Worm (Caenorhabditis elegans) whole organism, L2 larva: Measurements from ENCODE around the gene sre-56.

Source experiments
- F13H6.1 ChIP-seq: sonication (generic microtip); optimal IDR thresholded peaks from 2 replicates; lab custom pipeline; 2016; ENCODE audit warnings: missing genetic modification characterization, missing compliant biosample characterization
- R02D3.7 ChIP-seq: fragments of 150-350 bp; optimal IDR thresholded peaks from 2 replicates; lab custom pipeline; 2014; ENCODE audit warnings: missing biosample characterization, missing genetic modification characterization
- ama-1 ChIP-seq: fragments of 150-350 bp; optimal IDR thresholded peaks from 2 replicates; lab custom pipeline; 2018; ENCODE audit warnings: inconsistent platforms
- egl-27 ChIP-seq: sonication (generic microtip); optimal IDR thresholded peaks from 3 replicates; lab custom pipeline; 2017; ENCODE audit warnings: missing biosample characterization, missing genetic modification reagents, missing genetic modification characterization
- elt-1 ChIP-seq: fragments of 150-350 bp; optimal IDR thresholded peaks from 2 replicates; lab custom pipeline; 2014; ENCODE audit warnings: missing biosample characterization, missing genetic modification characterization
- lsy-2 ChIP-seq, 2 experiments: fragments of 150-350 bp in 1 of 2; sonication (generic microtip) in 1 of 2; optimal IDR thresholded peaks; 2 replicates each; lab custom pipeline; 2014 to 2017; ENCODE audit warnings: missing biosample characterization in 2 of 2, missing genetic modification characterization in 2 of 2
- nhr-12 ChIP-seq: fragments of 150-350 bp; optimal IDR thresholded peaks from 2 replicates; lab custom pipeline; 2014; ENCODE audit warnings: missing biosample characterization, missing genetic modification characterization
- nhr-237 ChIP-seq: fragments of 150-350 bp; optimal IDR thresholded peaks from 2 replicates; lab custom pipeline; 2014; ENCODE audit warnings: missing biosample characterization, missing genetic modification characterization
- nhr-25 ChIP-seq: fragments of 150-350 bp; sonication (generic microtip); optimal IDR thresholded peaks from 3 replicates; lab custom pipeline; 2014; ENCODE audit warnings: missing biosample characterization, missing genetic modification characterization
- nhr-6 ChIP-seq: fragments of 150-350 bp; optimal IDR thresholded peaks from 2 replicates; lab custom pipeline; 2014; ENCODE audit warnings: missing biosample characterization, missing genetic modification characterization
- sem-4 ChIP-seq: fragments of 150-350 bp; optimal IDR thresholded peaks from 2 replicates; lab custom pipeline; 2014; ENCODE audit warnings: missing biosample characterization, missing genetic modification reagents, missing genetic modification characterization
- unc-39 ChIP-seq: fragments of 150-350 bp; optimal IDR thresholded peaks from 2 replicates; lab custom pipeline; 2014; ENCODE audit warnings: missing biosample characterization, missing genetic modification characterization
- zag-1 ChIP-seq: fragments of 150-350 bp; optimal IDR thresholded peaks from 2 replicates; lab custom pipeline; 2014; ENCODE audit warnings: missing biosample characterization, missing genetic modification characterization
- ztf-11 ChIP-seq: sonication (generic microtip); optimal IDR thresholded peaks from 2 replicates; lab custom pipeline; 2017; ENCODE audit warnings: missing biosample characterization, missing genetic modification characterization

ce11 chrII:12346289-12346989, 22.2 kb downstream of the sre-56 start:
- TF ChIP-seq unc-39 (tag; lab: Kevin White, UChicago) (no peak), lsy-2 (tag; optimal IDR thresholded peaks at IDR 0.05; lab: Kevin White, UChicago) (no peak), ama-1 (lab: Kevin White, UChicago) (no peak), nhr-6 (tag; lab: Kevin White, UChicago) (no peak), elt-1 (tag; lab: Kevin White, UChicago) (no peak), zag-1 (tag; lab: Kevin White, UChicago) (no peak), F13H6.1 (tag; lab: Kevin White, UChicago) (no peak), ztf-11 (tag; lab: Kevin White, UChicago) (no peak), nhr-12 (tag; lab: Kevin White, UChicago) (no peak), egl-27 (tag; lab: Kevin White, UChicago) (no peak), R02D3.7 (tag; lab: Kevin White, UChicago) (no peak), nhr-25 (tag; lab: Kevin White, UChicago) (no peak), nhr-237 (tag; lab: Kevin White, UChicago) (no peak), sem-4 (no peak)
